Worm (Caenorhabditis elegans) whole organism, L2 larva: ENCODE results near the gene sdz-18.

Experiments
- ZK546.5 ChIP-seq: sonication (generic microtip); optimal IDR thresholded peaks from 2 replicates; lab custom pipeline; 2017; ENCODE audit warnings: missing biosample characterization, missing genetic modification characterization
- blmp-1 ChIP-seq: sonication (generic microtip); optimal IDR thresholded peaks from 2 replicates; lab custom pipeline; 2017; ENCODE audit warnings: missing genetic modification characterization, mild to moderate bottlenecking, missing compliant biosample characterization, antibody characterized with exemption, moderate library complexity; ENCODE audit not compliant: insufficient read depth
- lin-39 ChIP-seq: fragments of 150-350 bp; optimal IDR thresholded peaks from 2 replicates; lab custom pipeline; 2014; ENCODE audit warnings: missing biosample characterization, missing genetic modification reagents, missing genetic modification characterization
- skn-1 ChIP-seq: sonication (generic microtip); optimal IDR thresholded peaks from 2 replicates; lab custom pipeline; 2017; ENCODE audit warnings: missing biosample characterization, missing genetic modification characterization
- sma-9 ChIP-seq, 2 experiments: fragments of 150-350 bp in 1 of 2; sonication (generic microtip) in 1 of 2; optimal IDR thresholded peaks; 2 replicates each; lab custom pipeline; 2014 to 2016; ENCODE audit warnings: missing genetic modification characterization in 2 of 2, mild to moderate bottlenecking in 1 of 2, missing biosample characterization in 1 of 2, missing compliant biosample characterization in 1 of 2, missing genetic modification reagents in 1 of 2, moderate library complexity in 1 of 2
- zag-1 ChIP-seq: fragments of 150-350 bp; optimal IDR thresholded peaks from 2 replicates; lab custom pipeline; 2014; ENCODE audit warnings: missing biosample characterization, missing genetic modification characterization

DNA sequence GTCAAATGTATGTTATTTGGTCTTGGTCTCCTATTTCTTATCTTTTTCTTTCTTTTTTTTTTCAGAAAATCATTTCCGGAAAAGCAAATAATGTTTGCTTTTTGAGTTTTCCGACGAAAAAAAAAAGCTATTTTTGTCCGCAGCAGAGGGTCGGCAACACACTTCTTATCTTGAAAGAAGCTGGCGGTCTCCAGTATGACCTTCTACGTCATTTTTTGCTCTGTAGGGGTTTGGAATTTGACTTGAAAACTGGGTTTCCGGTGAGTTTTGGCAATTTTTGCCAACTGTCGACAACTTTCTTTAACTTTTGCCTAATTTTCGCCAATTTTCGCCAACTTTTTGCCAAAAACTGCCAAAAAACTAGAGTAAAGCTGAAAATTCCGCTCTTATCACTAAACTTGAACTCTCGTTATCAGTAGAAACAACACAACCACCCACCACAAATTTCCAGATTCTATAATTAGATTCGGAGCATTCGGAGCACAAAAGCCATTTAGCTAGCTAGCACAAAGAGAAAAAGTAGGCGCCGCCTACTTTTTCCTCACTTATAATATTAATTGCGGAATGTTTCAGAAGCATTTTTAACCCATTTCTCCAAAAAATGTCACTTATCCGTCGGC, 35.9 kb downstream of the sdz-18 start, which contains the start of gene nhx-6:
- TF ChIP-seq zag-1 (tag; lab: Kevin White, UChicago): no peak
- no peak for TF ChIP-seq blmp-1 (tag; lab: Kevin White, UChicago)
- TF ChIP-seq sma-9 (GFP tag; optimal IDR thresholded peaks at IDR 0.05; lab: Kevin White, UChicago): no peak
- no peak for TF ChIP-seq sma-9 (tag; optimal IDR thresholded peaks at IDR 0.05; lab: Kevin White, UChicago)
- TF ChIP-seq lin-39 (tag; lab: Kevin White, UChicago): no peak
- TF ChIP-seq skn-1 (tag; lab: Kevin White, UChicago): no peak
- TF ChIP-seq ZK546.5: no peak
